Fruit fly (Drosophila melanogaster) whole organism, embryonic: ENCODE results near the gene Rh4.

Experiments used
- C15 ChIP-seq: fragments of 200-800 bp; sonication (Bioruptor generic); IDR thresholded peaks from 3 replicates; pipeline ENCODE4 v1.3.6; 2022; ENCODE audit warnings: missing biosample characterization, missing genetic modification characterization
- CG10654 ChIP-seq: fragments of 200-800 bp; sonication (Bioruptor generic); optimal IDR thresholded peaks from 2 replicates; lab custom pipeline; 2016; ENCODE audit warnings: missing biosample characterization, missing genetic modification characterization
- CG11398 ChIP-seq: fragments of 200-800 bp; sonication (Bioruptor generic); optimal IDR thresholded peaks from 2 replicates; lab custom pipeline; 2016; ENCODE audit warnings: missing biosample characterization, missing genetic modification characterization
- CG12104 ChIP-seq: fragments of 200-800 bp; sonication (Bioruptor generic); optimal IDR thresholded peaks from 3 replicates; lab custom pipeline; 2016; ENCODE audit warnings: missing biosample characterization, missing genetic modification characterization
- CG12299 ChIP-seq: fragments of 200-800 bp; sonication (Bioruptor generic); optimal IDR thresholded peaks from 2 replicates; lab custom pipeline; 2018; ENCODE audit warnings: missing biosample characterization, mild to moderate bottlenecking, missing genetic modification characterization
- CG14050 ChIP-seq: fragments of 200-800 bp; sonication (Bioruptor generic); IDR thresholded peaks from 3 replicates; pipeline ENCODE4 v1.3.6; 2022; ENCODE audit warnings: missing biosample characterization, missing genetic modification characterization
- CG15601 ChIP-seq: fragments of 200-800 bp; sonication (Bioruptor generic); optimal IDR thresholded peaks from 3 replicates; lab custom pipeline; 2019; ENCODE audit warnings: missing biosample characterization, mild to moderate bottlenecking, missing genetic modification characterization, moderate library complexity
- CG1602 ChIP-seq: fragments of 200-800 bp; sonication (Bioruptor generic); optimal IDR thresholded peaks from 3 replicates; lab custom pipeline; 2016; ENCODE audit warnings: missing biosample characterization, missing genetic modification characterization
- CG16815 ChIP-seq: fragments of 200-800 bp; sonication (Bioruptor generic); optimal IDR thresholded peaks from 3 replicates; lab custom pipeline; 2017; ENCODE audit warnings: missing biosample characterization, mild to moderate bottlenecking, missing genetic modification characterization
- CG17361 ChIP-seq: fragments of 200-800 bp; sonication (Bioruptor generic); IDR thresholded peaks from 3 replicates; pipeline ENCODE4 v1.3.6; 2022; ENCODE audit warnings: missing biosample characterization, missing genetic modification characterization
- CG18262 ChIP-seq: fragments of 200-800 bp; optimal IDR thresholded peaks from 3 replicates; lab custom pipeline; 2019; ENCODE audit warnings: missing biosample characterization, mild to moderate bottlenecking, missing genetic modification characterization, moderate library complexity
- CG2116 ChIP-seq: fragments of 200-800 bp; sonication (Bioruptor generic); optimal IDR thresholded peaks from 3 replicates; lab custom pipeline; 2018; ENCODE audit warnings: missing biosample characterization, mild to moderate bottlenecking, missing genetic modification characterization
- CG2875 ChIP-seq: fragments of 200-800 bp; sonication (Bioruptor generic); optimal IDR thresholded peaks from 2 replicates; lab custom pipeline; 2017; ENCODE audit warnings: missing biosample characterization, mild to moderate bottlenecking, missing genetic modification characterization, missing genetic modification reagents
- CG4854 ChIP-seq: fragments of 200-800 bp; sonication (Bioruptor generic); optimal IDR thresholded peaks from 2 replicates; lab custom pipeline; 2016; ENCODE audit warnings: missing biosample characterization, missing genetic modification characterization, inconsistent platforms
- CG7271 ChIP-seq: fragments of 200-800 bp; sonication (Bioruptor generic); optimal IDR thresholded peaks from 2 replicates; lab custom pipeline; 2018; ENCODE audit warnings: missing biosample characterization, mild to moderate bottlenecking, missing genetic modification characterization, moderate library complexity
- CG7372 ChIP-seq: fragments of 200-800 bp; sonication (Bioruptor generic); IDR thresholded peaks from 2 replicates; pipeline ENCODE4 v1.3.6; 2022; ENCODE audit warnings: missing biosample characterization, missing genetic modification characterization
- CG8388 ChIP-seq: fragments of 200-800 bp; sonication (Bioruptor generic); optimal IDR thresholded peaks from 2 replicates; lab custom pipeline; 2019; ENCODE audit warnings: missing biosample characterization, mild to moderate bottlenecking, missing genetic modification characterization, moderate library complexity
- CG9215 ChIP-seq: fragments of 200-800 bp; sonication (Bioruptor generic); IDR thresholded peaks from 2 replicates; pipeline ENCODE4 v1.3.6; 2022; ENCODE audit warnings: missing biosample characterization, missing genetic modification characterization
- Chrac-16 ChIP-seq: fragments of 200-800 bp; sonication (Bioruptor generic); optimal IDR thresholded peaks from 3 replicates; lab custom pipeline; 2016; ENCODE audit warnings: missing biosample characterization, missing genetic modification characterization
- Dll ChIP-seq: fragments of 200-800 bp; sonication (Bioruptor generic); IDR thresholded peaks from 4 replicates; pipeline ENCODE4 v1.3.6; 2022; ENCODE audit warnings: missing biosample characterization, missing genetic modification characterization; ENCODE audit not compliant: partially characterized antibody
- E2f2 ChIP-seq: fragments of 200-800 bp; sonication (Bioruptor generic); IDR thresholded peaks from 2 replicates; pipeline ENCODE4 v1.3.6; 2022; ENCODE audit warnings: missing biosample characterization, missing genetic modification characterization
- HHEX ChIP-seq: fragments of 200-800 bp; sonication (Bioruptor generic); optimal IDR thresholded peaks from 3 replicates; lab custom pipeline; 2017; ENCODE audit warnings: missing biosample characterization, mild to moderate bottlenecking, missing genetic modification characterization, missing genetic modification reagents
- Hey ChIP-seq: fragments of 200-800 bp; sonication (Bioruptor generic); optimal IDR thresholded peaks from 3 replicates; lab custom pipeline; 2018; ENCODE audit warnings: missing biosample characterization, mild to moderate bottlenecking, missing genetic modification characterization
- Hmr ChIP-seq: fragments of 200-800 bp; sonication (Bioruptor generic); optimal IDR thresholded peaks from 3 replicates; lab custom pipeline; 2017; ENCODE audit warnings: mild to moderate bottlenecking, missing biosample characterization, missing genetic modification reagents, missing genetic modification characterization
- Hr51 ChIP-seq, 2 experiments: fragments of 200-800 bp; sonication (Bioruptor generic); optimal IDR thresholded peaks; 2 replicates in 1 of 2; 3 replicates in 1 of 2; lab custom pipeline; 2016 to 2018; ENCODE audit warnings: missing biosample characterization in 2 of 2, missing genetic modification characterization in 2 of 2, mild to moderate bottlenecking in 1 of 2, moderate library complexity in 1 of 2
- NfI ChIP-seq: fragments of 200-800 bp; sonication (Bioruptor generic); optimal IDR thresholded peaks from 3 replicates; lab custom pipeline; 2018; ENCODE audit warnings: missing biosample characterization, mild to moderate bottlenecking, missing genetic modification characterization, moderate library complexity
- PHDP ChIP-seq: fragments of 200-800 bp; sonication (Bioruptor generic); optimal IDR thresholded peaks from 3 replicates; lab custom pipeline; 2018; ENCODE audit warnings: missing biosample characterization, mild to moderate bottlenecking, missing genetic modification characterization, moderate library complexity
- Ravus ChIP-seq: fragments of 200-800 bp; sonication (Bioruptor generic); IDR thresholded peaks from 2 replicates; pipeline ENCODE4 v1.3.6; 2022; ENCODE audit warnings: missing biosample characterization, missing genetic modification characterization
- Rx ChIP-seq: fragments of 200-800 bp; sonication (Bioruptor generic); IDR thresholded peaks from 2 replicates; pipeline ENCODE4 v1.3.6; 2022; ENCODE audit warnings: missing biosample characterization, missing genetic modification characterization
- Vsx1 ChIP-seq: fragments of 200-800 bp; sonication (Bioruptor generic); optimal IDR thresholded peaks from 2 replicates; lab custom pipeline; 2017; ENCODE audit warnings: missing biosample characterization, mild to moderate bottlenecking, missing genetic modification characterization, missing genetic modification reagents
- bbx ChIP-seq: fragments of 200-800 bp; sonication (Bioruptor generic); IDR thresholded peaks from 2 replicates; pipeline ENCODE4 v1.3.6; 2022; ENCODE audit warnings: missing biosample characterization, missing genetic modification characterization; ENCODE audit not compliant: partially characterized antibody
- cad ChIP-seq: fragments of >200 bp; optimal IDR thresholded peaks from 2 replicates; lab custom pipeline; 2017; ENCODE audit warnings: missing biosample characterization, missing genetic modification characterization
- crp ChIP-seq, 2 experiments: fragments of 200-800 bp; sonication (Bioruptor generic); optimal IDR thresholded peaks; 2 replicates in 1 of 2; 3 replicates in 1 of 2; lab custom pipeline; 2017; ENCODE audit warnings: missing biosample characterization in 2 of 2, missing genetic modification characterization in 2 of 2, mild to moderate bottlenecking in 1 of 2, moderate library complexity in 1 of 2
- disco-r ChIP-seq: fragments of 200-800 bp; sonication (Bioruptor generic); optimal IDR thresholded peaks from 2 replicates; lab custom pipeline; 2016; ENCODE audit warnings: missing biosample characterization, missing genetic modification characterization
- dpn ChIP-seq, 2 experiments: fragments of 200-800 bp; sonication (Bioruptor generic); optimal IDR thresholded peaks; 3 replicates each; lab custom pipeline; 2016; ENCODE audit warnings: missing biosample characterization in 2 of 2, missing genetic modification characterization in 2 of 2
- dysf ChIP-seq: fragments of 200-800 bp; sonication (Bioruptor generic); IDR thresholded peaks from 3 replicates; pipeline ENCODE4 v1.3.6; 2022; ENCODE audit warnings: missing biosample characterization, missing genetic modification characterization
- fd102C ChIP-seq: fragments of 200-800 bp; sonication (Bioruptor generic); optimal IDR thresholded peaks from 2 replicates; lab custom pipeline; 2018; ENCODE audit warnings: missing biosample characterization, mild to moderate bottlenecking, missing genetic modification characterization, moderate library complexity
- gce ChIP-seq: fragments of 200-800 bp; sonication (Bioruptor generic); IDR thresholded peaks from 3 replicates; pipeline ENCODE4 v1.3.6; 2022; ENCODE audit warnings: missing biosample characterization, missing genetic modification characterization
- grau ChIP-seq: fragments of 200-800 bp; optimal IDR thresholded peaks from 3 replicates; lab custom pipeline; 2019; ENCODE audit warnings: missing biosample characterization, mild to moderate bottlenecking, missing genetic modification characterization, moderate library complexity
- gsb-n ChIP-seq: fragments of 200-800 bp; sonication (Bioruptor generic); optimal IDR thresholded peaks from 3 replicates; lab custom pipeline; 2018; ENCODE audit warnings: missing biosample characterization, mild to moderate bottlenecking, missing genetic modification characterization
- hkb ChIP-seq, 2 experiments: fragments of 200-800 bp in 1 of 2; fragments of >200 bp in 1 of 2; sonication (Bioruptor generic) in 1 of 2; IDR thresholded peaks in 1 of 2; optimal IDR thresholded peaks in 1 of 2; 2 replicates each; pipeline versions ENCODE4 v1.3.6 to Lab custom; 2017 to 2022; ENCODE audit warnings: missing biosample characterization in 1 of 2, missing genetic modification characterization in 1 of 2
- kay ChIP-seq: fragments of 200-800 bp; sonication (Bioruptor generic); optimal IDR thresholded peaks from 2 replicates; lab custom pipeline; 2016; ENCODE audit warnings: missing biosample characterization, missing genetic modification characterization
- mam ChIP-seq: fragments of 200-800 bp; sonication (Bioruptor generic); optimal IDR thresholded peaks from 3 replicates; lab custom pipeline; 2016; ENCODE audit warnings: missing biosample characterization, missing genetic modification characterization
- org-1 ChIP-seq: fragments of 200-800 bp; sonication (Bioruptor generic); optimal IDR thresholded peaks from 2 replicates; lab custom pipeline; 2017; ENCODE audit warnings: missing biosample characterization, missing genetic modification characterization
- psq ChIP-seq: fragments of 200-800 bp; sonication (Bioruptor generic); optimal IDR thresholded peaks from 2 replicates; lab custom pipeline; 2017; ENCODE audit warnings: missing biosample characterization, missing genetic modification characterization
- sima ChIP-seq: fragments of 200-800 bp; sonication (Bioruptor generic); optimal IDR thresholded peaks from 2 replicates; lab custom pipeline; 2016; ENCODE audit warnings: missing biosample characterization, missing genetic modification characterization
- trh ChIP-seq: fragments of 200-800 bp; sonication (Bioruptor generic); optimal IDR thresholded peaks from 2 replicates; lab custom pipeline; 2016; ENCODE audit warnings: missing biosample characterization, missing genetic modification characterization
- vfl ChIP-seq: fragments of 200-800 bp; sonication (Bioruptor generic); optimal IDR thresholded peaks from 2 replicates; lab custom pipeline; 2016; ENCODE audit warnings: missing biosample characterization, missing genetic modification characterization
- wek ChIP-seq: fragments of 200-800 bp; sonication (Bioruptor generic); optimal IDR thresholded peaks from 3 replicates; lab custom pipeline; 2018; ENCODE audit warnings: missing biosample characterization, mild to moderate bottlenecking, missing genetic modification characterization, moderate library complexity

Gene Rh4

dm6 chr3L:16853533-16854386 is 8.6 kb downstream of the Rh4 start, which contains the start of gene sina (continued):
- TF ChIP-seq bbx (GFP tag; lab: Robert Waterston, UW) (peak; percentile 90), cad (no peak), wek (peak; percentile 2), CG8388 (GFP tag; lab: Kevin White, UChicago) (no peak), Hey (no peak), CG7271 (tag; lab: Kevin White, UChicago) (no peak), CG11398 (GFP tag; lab: Kevin White, UChicago) (no peak), trh (GFP tag; lab: Kevin White, UChicago) (no peak), sima (GFP tag; lab: Kevin White, UChicago) (no peak), CG16815 (GFP tag; lab: Kevin White, UChicago) (no peak), dpn (GFP tag; optimal IDR thresholded peaks at IDR 0.05; lab: Kevin White, UChicago) (peak in 1 of 2 experiments; percentile 18), PHDP (tag; lab: Kevin White, UChicago) (peak; percentile 7), mam (peak; percentile 16), kay (no peak), CG18262 (tag; lab: Kevin White, UChicago) (peak; percentile 19), Chrac-16 (GFP tag; lab: Kevin White, UChicago) (no peak), CG15601 (peak; percentile 22), CG12104 (no peak), CG1602 (GFP tag; lab: Kevin White, UChicago) (no peak), gsb-n (tag; lab: Kevin White, UChicago) (no peak), Dll (GFP tag; lab: Robert Waterston, UW) (peak; percentile 77), NfI (GFP tag; lab: Kevin White, UChicago) (peak; percentile 9), fd102C (GFP tag; lab: Kevin White, UChicago) (no peak), crp (GFP tag; optimal IDR thresholded peaks at IDR 0.05; lab: Kevin White, UChicago) (no peak), Hmr (GFP tag; lab: Kevin White, UChicago) (peak; percentile 54), CG17361 (GFP tag; lab: Robert Waterston, UW) (no peak; the same call in 2 of the 3 replicates), dysf (GFP tag; lab: Robert Waterston, UW) (no peak), vfl (GFP tag; lab: Kevin White, UChicago) (no peak), Ravus (GFP tag; lab: Robert Waterston, UW) (no peak), HHEX (GFP tag; lab: Kevin White, UChicago) (no peak), hkb (optimal IDR thresholded peaks at IDR 0.05; lab: Kevin White, UChicago) (no peak), hkb (GFP tag; IDR thresholded peaks at IDR 0.05; lab: Robert Waterston, UW) (no peak), CG2116 (peak; percentile 94), C15 (no peak), Rx (no peak), gce (no peak), CG4854 (GFP tag; lab: Kevin White, UChicago) (no peak), Vsx1 (no peak), CG9215 (GFP tag; lab: Robert Waterston, UW) (no peak), disco-r (peak; percentile 26), CG7372 (GFP tag; lab: Robert Waterston, UW) (no peak), CG2875 (GFP tag; lab: Kevin White, UChicago) (no peak), Hr51 (GFP tag; optimal IDR thresholded peaks at IDR 0.05; lab: Kevin White, UChicago) (peak in 1 of 2 experiments; percentile 17), org-1 (GFP tag; lab: Kevin White, UChicago) (no peak), psq (GFP tag; lab: Kevin White, UChicago) (no peak), CG12299 (tag; lab: Kevin White, UChicago) (peak; percentile 1), E2f2 (GFP tag; lab: Robert Waterston, UW) (peak; percentile 84), CG14050 (GFP tag; lab: Robert Waterston, UW) (no peak), grau (tag; lab: Kevin White, UChicago) (peak; percentile 22), CG10654 (GFP tag; lab: Kevin White, UChicago) (no peak)
